Fruit fly (Drosophila melanogaster) whole organism, embryonic: Measurements from ENCODE around the gene mRpL39.

Experiments
- ATbp ChIP-seq: fragments of 200-800 bp; sonication (Bioruptor generic); optimal IDR thresholded peaks from 2 replicates; lab custom pipeline; 2017; ENCODE audit warnings: missing biosample characterization, mild to moderate bottlenecking, missing genetic modification characterization, missing genetic modification reagents
- B-H1 ChIP-seq: fragments of 200-800 bp; sonication (Bioruptor generic); IDR thresholded peaks from 3 replicates; pipeline ENCODE4 v1.3.6; 2022; ENCODE audit warnings: missing biosample characterization, missing genetic modification characterization
- CG10366 ChIP-seq: fragments of 200-800 bp; sonication (Bioruptor generic); IDR thresholded peaks from 2 replicates; pipeline ENCODE4 v1.3.6; 2022; ENCODE audit warnings: missing biosample characterization, missing genetic modification characterization
- CG11504 ChIP-seq: fragments of 200-800 bp; sonication (Bioruptor generic); optimal IDR thresholded peaks from 3 replicates; lab custom pipeline; 2019; ENCODE audit warnings: missing biosample characterization, mild to moderate bottlenecking, missing genetic modification characterization, moderate library complexity
- CG12391 ChIP-seq: fragments of 200-800 bp; sonication (Bioruptor generic); optimal IDR thresholded peaks from 3 replicates; lab custom pipeline; 2018; ENCODE audit warnings: missing biosample characterization, mild to moderate bottlenecking, missing genetic modification characterization, moderate library complexity
- CG14441 ChIP-seq: fragments of 200-800 bp; sonication (Bioruptor generic); IDR thresholded peaks from 2 replicates; pipeline ENCODE4 v1.3.6; 2022; ENCODE audit warnings: missing biosample characterization, missing genetic modification characterization
- CG2120 ChIP-seq: fragments of 200-800 bp; sonication (Bioruptor generic); optimal IDR thresholded peaks from 3 replicates; lab custom pipeline; 2016; ENCODE audit warnings: missing biosample characterization, missing genetic modification characterization
- CG2875 ChIP-seq: fragments of 200-800 bp; sonication (Bioruptor generic); optimal IDR thresholded peaks from 2 replicates; lab custom pipeline; 2017; ENCODE audit warnings: missing biosample characterization, mild to moderate bottlenecking, missing genetic modification characterization, missing genetic modification reagents
- CG30020 ChIP-seq: fragments of 200-800 bp; optimal IDR thresholded peaks from 2 replicates; lab custom pipeline; 2019; ENCODE audit warnings: missing biosample characterization, mild to moderate bottlenecking, missing genetic modification characterization, moderate library complexity
- CG32772 ChIP-seq: fragments of 200-800 bp; sonication (Bioruptor generic); IDR thresholded peaks from 2 replicates; pipeline ENCODE4 v1.3.6; 2022; ENCODE audit warnings: missing biosample characterization, missing genetic modification characterization
- CG3847 ChIP-seq: fragments of 200-800 bp; sonication (Bioruptor generic); IDR thresholded peaks from 2 replicates; pipeline ENCODE4 v1.3.6; 2022; ENCODE audit warnings: missing biosample characterization, missing genetic modification characterization
- CG43689 ChIP-seq: fragments of 200-800 bp; sonication (Bioruptor generic); IDR thresholded peaks from 2 replicates; pipeline ENCODE4 v1.3.6; 2022; ENCODE audit warnings: missing biosample characterization, missing genetic modification characterization
- CG7357 ChIP-seq: fragments of 200-800 bp; sonication (Bioruptor generic); IDR thresholded peaks from 3 replicates; pipeline ENCODE4 v1.3.6; 2022; ENCODE audit warnings: missing biosample characterization, missing genetic modification characterization
- CG8290 ChIP-seq, 3 experiments: fragments of 200-800 bp; sonication (Bioruptor generic); optimal IDR thresholded peaks; 2 replicates each; lab custom pipeline; 2016 to 2019; ENCODE audit warnings: missing biosample characterization in 3 of 3, missing genetic modification characterization in 3 of 3, mild to moderate bottlenecking in 2 of 3, moderate library complexity in 1 of 3
- CG8359 ChIP-seq: fragments of 200-800 bp; sonication (Bioruptor generic); optimal IDR thresholded peaks from 2 replicates; lab custom pipeline; 2017; ENCODE audit warnings: missing biosample characterization, mild to moderate bottlenecking, missing genetic modification characterization, borderline replicate concordance
- CG8765 ChIP-seq: fragments of 200-800 bp; sonication (Bioruptor generic); IDR thresholded peaks from 2 replicates; pipeline ENCODE4 v1.3.6; 2022; ENCODE audit warnings: missing biosample characterization, missing genetic modification characterization
- CTCF ChIP-seq: fragments of 200-800 bp; sonication (Bioruptor generic); optimal IDR thresholded peaks from 2 replicates; lab custom pipeline; 2017; ENCODE audit warnings: missing biosample characterization, mild to moderate bottlenecking, missing genetic modification characterization, moderate library complexity
- CrebB ChIP-seq: fragments of 200-800 bp; sonication (Bioruptor generic); optimal IDR thresholded peaks from 3 replicates; lab custom pipeline; 2018; ENCODE audit warnings: missing biosample characterization, mild to moderate bottlenecking, missing genetic modification characterization
- Dad ChIP-seq: fragments of 200-800 bp; sonication (Bioruptor generic); optimal IDR thresholded peaks from 3 replicates; lab custom pipeline; 2016; ENCODE audit warnings: missing biosample characterization, missing genetic modification characterization
- Dref ChIP-seq: fragments of 200-800 bp; sonication (Bioruptor generic); IDR thresholded peaks from 2 replicates; pipeline ENCODE4 v1.3.6; 2022; ENCODE audit warnings: missing biosample characterization, missing genetic modification characterization
- Hr3 ChIP-seq: fragments of 200-800 bp; sonication (Bioruptor generic); optimal IDR thresholded peaks from 3 replicates; lab custom pipeline; 2016; ENCODE audit warnings: missing biosample characterization, missing genetic modification characterization
- MBD-R2 ChIP-seq: fragments of 200-800 bp; sonication (Bioruptor generic); IDR thresholded peaks from 2 replicates; pipeline ENCODE4 v1.3.6; 2022; ENCODE audit warnings: missing biosample characterization, missing genetic modification characterization
- Mad ChIP-seq: fragments of 200-800 bp; sonication (Bioruptor generic); optimal IDR thresholded peaks from 2 replicates; lab custom pipeline; 2016; ENCODE audit warnings: missing biosample characterization, missing genetic modification characterization
- Mrtf ChIP-seq: fragments of 200-800 bp; sonication (Bioruptor generic); IDR thresholded peaks from 3 replicates; pipeline ENCODE4 v1.3.6; 2022; ENCODE audit warnings: missing biosample characterization, missing genetic modification characterization
- Opbp ChIP-seq: fragments of 200-800 bp; sonication (Bioruptor generic); IDR thresholded peaks from 3 replicates; pipeline ENCODE4 v1.3.6; 2022; ENCODE audit warnings: missing biosample characterization, missing genetic modification characterization; ENCODE audit not compliant: partially characterized antibody
- Optix ChIP-seq: fragments of 200-800 bp; sonication (Bioruptor generic); IDR thresholded peaks from 3 replicates; pipeline ENCODE4 v1.3.6; 2022; ENCODE audit warnings: missing biosample characterization, missing genetic modification characterization
- Pdp1 ChIP-seq, 2 experiments: fragments of 200-800 bp; sonication (Bioruptor generic); optimal IDR thresholded peaks; 3 replicates each; lab custom pipeline; 2016; ENCODE audit warnings: missing biosample characterization in 2 of 2, missing genetic modification characterization in 2 of 2, mild to moderate bottlenecking in 1 of 2, moderate library complexity in 1 of 2
- Sin3A ChIP-seq: fragments of >200 bp; optimal IDR thresholded peaks from 2 replicates; lab custom pipeline; 2018
- Ssrp ChIP-seq: fragments of 200-800 bp; sonication (Bioruptor generic); optimal IDR thresholded peaks from 2 replicates; lab custom pipeline; 2018; ENCODE audit warnings: missing biosample characterization, mild to moderate bottlenecking, missing genetic modification characterization, moderate library complexity
- Vsx1 ChIP-seq: fragments of 200-800 bp; sonication (Bioruptor generic); optimal IDR thresholded peaks from 2 replicates; lab custom pipeline; 2017; ENCODE audit warnings: missing biosample characterization, mild to moderate bottlenecking, missing genetic modification characterization, missing genetic modification reagents
- Xbp1 ChIP-seq: fragments of 200-800 bp; sonication (Bioruptor generic); optimal IDR thresholded peaks from 3 replicates; lab custom pipeline; 2016; ENCODE audit warnings: missing biosample characterization, mild to moderate bottlenecking, missing genetic modification characterization
- abd-A ChIP-seq: fragments of 200-800 bp; sonication (Bioruptor generic); optimal IDR thresholded peaks from 3 replicates; lab custom pipeline; 2019; ENCODE audit warnings: missing biosample characterization, mild to moderate bottlenecking, missing genetic modification characterization, moderate library complexity
- ara ChIP-seq: fragments of 200-800 bp; sonication (Bioruptor generic); IDR thresholded peaks from 2 replicates; pipeline ENCODE4 v1.3.6; 2022; ENCODE audit warnings: missing biosample characterization, missing genetic modification characterization
- ato ChIP-seq: fragments of 200-800 bp; sonication (Bioruptor generic); IDR thresholded peaks from 2 replicates; pipeline ENCODE4 v1.3.6; 2022; ENCODE audit warnings: missing biosample characterization, missing genetic modification characterization; ENCODE audit not compliant: partially characterized antibody
- bcd ChIP-seq: fragments of 200-800 bp; sonication (Bioruptor generic); optimal IDR thresholded peaks from 2 replicates; lab custom pipeline; 2017; ENCODE audit warnings: missing biosample characterization, mild to moderate bottlenecking, missing genetic modification characterization
- btn ChIP-seq: fragments of 200-800 bp; sonication (Bioruptor generic); optimal IDR thresholded peaks from 2 replicates; lab custom pipeline; 2016; ENCODE audit warnings: missing biosample characterization, missing genetic modification characterization
- cg ChIP-seq: fragments of 200-800 bp; sonication (Bioruptor generic); optimal IDR thresholded peaks from 3 replicates; lab custom pipeline; 2019; ENCODE audit warnings: missing biosample characterization, mild to moderate bottlenecking, missing genetic modification characterization, moderate library complexity
- dmrt99B ChIP-seq: fragments of 200-800 bp; sonication (Bioruptor generic); optimal IDR thresholded peaks from 2 replicates; lab custom pipeline; 2018; ENCODE audit warnings: missing biosample characterization, mild to moderate bottlenecking, missing genetic modification characterization, moderate library complexity
- ewg ChIP-seq: fragments of 200-800 bp; sonication (Bioruptor generic); optimal IDR thresholded peaks from 3 replicates; lab custom pipeline; 2017; ENCODE audit warnings: mild to moderate bottlenecking, missing biosample characterization, missing genetic modification reagents, missing genetic modification characterization
- fd96Cb ChIP-seq: fragments of 200-800 bp; sonication (Bioruptor generic); optimal IDR thresholded peaks from 2 replicates; lab custom pipeline; 2018; ENCODE audit warnings: missing biosample characterization, mild to moderate bottlenecking, missing genetic modification characterization, moderate library complexity
- gt ChIP-seq: fragments of 200-800 bp; sonication (Bioruptor generic); IDR thresholded peaks from 2 replicates; pipeline ENCODE4 v1.3.6; 2022; ENCODE audit warnings: missing biosample characterization, missing genetic modification characterization
- ham ChIP-seq: fragments of 200-800 bp; sonication (Bioruptor generic); IDR thresholded peaks from 2 replicates; pipeline ENCODE4 v1.3.6; 2022; ENCODE audit warnings: missing biosample characterization, missing genetic modification characterization
- ken ChIP-seq: fragments of 200-800 bp; sonication (Bioruptor generic); IDR thresholded peaks from 3 replicates; pipeline ENCODE4 v1.3.6; 2022; ENCODE audit warnings: missing biosample characterization, missing genetic modification characterization
- mld ChIP-seq: fragments of 200-800 bp; sonication (Bioruptor generic); IDR thresholded peaks from 3 replicates; pipeline ENCODE4 v1.3.6; 2022; ENCODE audit warnings: missing biosample characterization, missing genetic modification characterization; ENCODE audit not compliant: partially characterized antibody
- rib ChIP-seq: fragments of 200-800 bp; sonication (Bioruptor generic); IDR thresholded peaks from 2 replicates; pipeline ENCODE4 v1.3.6; 2022; ENCODE audit warnings: missing biosample characterization, missing genetic modification characterization
- sd ChIP-seq: fragments of 200-800 bp; sonication (Bioruptor generic); optimal IDR thresholded peaks from 3 replicates; lab custom pipeline; 2018; ENCODE audit warnings: missing biosample characterization, mild to moderate bottlenecking, missing genetic modification characterization, moderate library complexity
- ssp ChIP-seq: fragments of 200-800 bp; sonication (Bioruptor generic); IDR thresholded peaks from 2 replicates; pipeline ENCODE4 v1.3.6; 2022; ENCODE audit warnings: missing biosample characterization, missing genetic modification characterization
- tin ChIP-seq: fragments of 200-800 bp; sonication (Bioruptor generic); optimal IDR thresholded peaks from 3 replicates; lab custom pipeline; 2016; ENCODE audit warnings: missing biosample characterization, missing genetic modification characterization
- tio ChIP-seq: fragments of 200-800 bp; sonication (Bioruptor generic); optimal IDR thresholded peaks from 2 replicates; lab custom pipeline; 2017; ENCODE audit warnings: missing biosample characterization, missing genetic modification characterization, inconsistent platforms
- zfh1 ChIP-seq: fragments of 200-800 bp; sonication (Bioruptor generic); IDR thresholded peaks from 3 replicates; pipeline ENCODE4 v1.3.6; 2022; ENCODE audit warnings: missing biosample characterization, missing genetic modification characterization

Gene mRpL39

DNA sequence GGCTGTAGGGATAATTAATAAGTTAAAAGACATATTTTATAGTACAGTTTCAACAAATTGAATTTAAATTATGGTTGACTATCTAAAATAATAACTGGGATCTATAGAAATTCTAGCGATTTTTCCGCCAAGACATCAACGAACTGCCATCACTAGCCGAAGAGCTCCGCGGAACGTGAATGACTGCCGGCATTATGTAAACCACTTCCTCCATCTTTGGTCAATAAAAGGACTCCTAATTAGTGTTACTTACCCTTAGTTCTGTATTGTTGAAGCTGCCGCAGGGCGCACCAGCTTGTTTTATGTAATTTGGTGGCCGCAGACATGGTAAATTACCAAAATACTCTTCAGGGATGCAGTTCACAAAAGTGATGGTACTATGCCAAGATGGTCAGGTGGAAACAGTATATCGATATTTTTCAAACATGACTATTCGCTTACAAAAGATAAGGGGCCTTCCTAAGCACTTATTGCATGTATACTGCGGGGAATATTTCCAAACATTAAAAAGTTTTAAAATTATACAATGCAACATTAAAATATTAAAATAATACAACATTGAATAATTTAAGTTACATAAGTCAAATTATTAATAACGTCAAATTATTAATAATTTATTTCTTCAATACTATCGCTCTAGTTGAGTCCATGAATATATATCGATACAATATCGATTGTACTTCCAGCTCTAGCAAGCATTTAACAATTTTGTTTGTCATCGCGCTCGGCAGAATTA, at the start of gene mRpL39, which contains the start of gene Prosbeta2 (continued):
- TF ChIP-seq CG32772 (GFP tag; lab: Robert Waterston, UW) (peak; percentile 67), CG2875 (GFP tag; lab: Kevin White, UChicago) (no peak), fd96Cb (peak; percentile 70), MBD-R2 (GFP tag; lab: Robert Waterston, UW) (peak; percentile 69), cg (GFP tag; lab: Kevin White, UChicago) (no peak), Vsx1 (no peak), sd (tag; lab: Kevin White, UChicago) (no peak), CrebB (tag; lab: Kevin White, UChicago) (no peak), CG11504 (peak; percentile 78), CG3847 (GFP tag; lab: Robert Waterston, UW) (peak; percentile 52), Xbp1 (GFP tag; lab: Kevin White, UChicago) (no peak), Pdp1 (GFP tag; optimal IDR thresholded peaks at IDR 0.05; lab: Kevin White, UChicago) (peak in 1 of 2 experiments; percentile 66), tin (GFP tag; lab: Kevin White, UChicago) (peak; percentile 65), mld (GFP tag; lab: Robert Waterston, UW) (peak; percentile 76), Opbp (GFP tag; lab: Robert Waterston, UW) (peak; percentile 74), CG8359 (no peak), bcd (GFP tag; lab: Kevin White, UChicago) (peak; percentile 44), ewg (no peak), CG30020 (tag; lab: Kevin White, UChicago) (no peak), Mrtf (GFP tag; lab: Robert Waterston, UW) (peak; percentile 65; the same call in 2 of the 3 replicates), Dad (GFP tag; lab: Kevin White, UChicago) (no peak), ATbp (GFP tag; lab: Kevin White, UChicago) (peak; percentile 13), CG2120 (GFP tag; lab: Kevin White, UChicago) (no peak), Optix (GFP tag; lab: Robert Waterston, UW) (peak; percentile 42; the same call in 1 of the 3 replicates), gt (no peak), B-H1 (peak; percentile 47; the same call in 2 of the 3 replicates), rib (GFP tag; lab: Robert Waterston, UW) (0 out of 2 replicates have a peak, but pooled peaks have one; percentile 26), Sin3A (lab: Kevin White, UChicago) (peak; percentile 49), CG8290 (GFP tag; optimal IDR thresholded peaks at IDR 0.05; lab: Kevin White, UChicago) (no peak), CG8290 (tag; optimal IDR thresholded peaks at IDR 0.05; lab: Kevin White, UChicago) (no peak), Ssrp (tag; lab: Kevin White, UChicago) (no peak), CG7357 (peak; percentile 76), ara (no peak; the same call in 1 of the 2 replicates), Hr3 (no peak), CG14441 (peak; percentile 68), ham (GFP tag; lab: Robert Waterston, UW) (no peak), Mad (GFP tag; lab: Kevin White, UChicago) (no peak), zfh1 (peak; percentile 68; the same call in 2 of the 3 replicates), CG8765 (no peak), tio (GFP tag; lab: Kevin White, UChicago) (no peak), ssp (GFP tag; lab: Robert Waterston, UW) (peak; percentile 92), ken (GFP tag; lab: Robert Waterston, UW) (peak; percentile 30; the same call in 1 of the 3 replicates), ato (GFP tag; lab: Robert Waterston, UW) (peak; percentile 86), Dref (GFP tag; lab: Robert Waterston, UW) (peak; percentile 68), CTCF (GFP tag; lab: Kevin White, UChicago) (no peak), btn (no peak), abd-A (no peak), CG10366 (GFP tag; lab: Robert Waterston, UW) (peak; percentile 23; the same call in 1 of the 2 replicates), CG12391 (tag; lab: Kevin White, UChicago) (peak; percentile 10), CG43689 (peak; percentile 35; the same call in 1 of the 2 replicates), dmrt99B (tag; lab: Kevin White, UChicago) (peak; percentile 70)
